Fruit fly (Drosophila melanogaster): Measurements from ENCODE around the gene CG46435.
A peak's percentile ranks its signal among the peaks of the same experiment; 100 is the strongest.

CG46435 gene

dm6 chr3L:19557197-19557995 is 12.5 kb downstream of the CG46435 start (continued):
- TF ChIP-seq CG17361 (GFP tag; IDR thresholded peaks at IDR 0.05) = peak; percentile 77
- TF ChIP-seq fu2 (GFP tag; optimal IDR thresholded peaks at IDR 0.05) = no peak
- TF ChIP-seq NK7.1 (GFP tag; optimal IDR thresholded peaks at IDR 0.05) = no peak
- TF ChIP-seq vvl (GFP tag; IDR thresholded peaks at IDR 0.05) = no peak
- TF ChIP-seq CG14050 (GFP tag; IDR thresholded peaks at IDR 0.05) = no peak
- no peak for TF ChIP-seq gcm2 (GFP tag; optimal IDR thresholded peaks at IDR 0.05)
- TF ChIP-seq CG12942 (GFP tag; optimal IDR thresholded peaks at IDR 0.05) = no peak
- TF ChIP-seq mirr (GFP tag; optimal IDR thresholded peaks at IDR 0.05) = no peak
- peak; percentile 47 for TF ChIP-seq CG7556 (GFP tag; optimal IDR thresholded peaks at IDR 0.05)
- TF ChIP-seq tio (GFP tag; optimal IDR thresholded peaks at IDR 0.05) = peak; percentile 13
- no peak for TF ChIP-seq CG13624 (GFP tag; optimal IDR thresholded peaks at IDR 0.05)
- TF ChIP-seq fd96Cb (tag; optimal IDR thresholded peaks at IDR 0.05) = peak; percentile 25
- TF ChIP-seq Lhr (GFP tag; optimal IDR thresholded peaks at IDR 0.05) = no peak
- no peak for TF ChIP-seq chn (GFP tag; optimal IDR thresholded peaks at IDR 0.05)
- no peak for TF ChIP-seq btn (GFP tag; optimal IDR thresholded peaks at IDR 0.05)
- TF ChIP-seq exex (tag; optimal IDR thresholded peaks at IDR 0.05) = no peak
- peak; percentile 82 for TF ChIP-seq CG18262 (tag; optimal IDR thresholded peaks at IDR 0.05)
- TF ChIP-seq Adf1 (GFP tag; IDR thresholded peaks at IDR 0.05) = no peak
- TF ChIP-seq chinmo (GFP tag; IDR thresholded peaks at IDR 0.05; ENCODE audit: partially characterized antibody) = 0 out of 4 replicates have a peak, but pooled peaks have one; percentile 63
- TF ChIP-seq CG2116 (GFP tag; optimal IDR thresholded peaks at IDR 0.05) = no peak
- TF ChIP-seq trem (tag; optimal IDR thresholded peaks at IDR 0.05) = peak; percentile 22
- TF ChIP-seq cad (GFP tag; optimal IDR thresholded peaks at IDR 0.05) = no peak
- TF ChIP-seq CG12219 (GFP tag; optimal IDR thresholded peaks at IDR 0.05) = no peak
- peak; percentile 29 for TF ChIP-seq CG15601 (tag; optimal IDR thresholded peaks at IDR 0.05)
- no peak for TF ChIP-seq CG7271 (tag; optimal IDR thresholded peaks at IDR 0.05)
- TF ChIP-seq sima (GFP tag; optimal IDR thresholded peaks at IDR 0.05) = no peak
- no peak for TF ChIP-seq bbx (GFP tag; IDR thresholded peaks at IDR 0.05; ENCODE audit: partially characterized antibody)
- TF ChIP-seq CG33557 (GFP tag; optimal IDR thresholded peaks at IDR 0.05) = peak; percentile 81
- TF ChIP-seq CG10209 (GFP tag; optimal IDR thresholded peaks at IDR 0.05) = peak; percentile 26
- peak; percentile 66 for TF ChIP-seq CG9727 (GFP tag; optimal IDR thresholded peaks at IDR 0.05)
- no peak for TF ChIP-seq CG7745 (tag; optimal IDR thresholded peaks at IDR 0.05)
- TF ChIP-seq Sox100B (GFP tag; optimal IDR thresholded peaks at IDR 0.05) = no peak
- peak; percentile 40; the same call in 1 of the 2 replicates for TF ChIP-seq Xrp1 (GFP tag; IDR thresholded peaks at IDR 0.05)
- TF ChIP-seq lbe (GFP tag; optimal IDR thresholded peaks at IDR 0.05) = peak; percentile 43
- TF ChIP-seq Dref (GFP tag; IDR thresholded peaks at IDR 0.05) = no peak
- peak; percentile 41 for TF ChIP-seq CG1233 (GFP tag; optimal IDR thresholded peaks at IDR 0.05)
- no peak for TF ChIP-seq sens-2 (GFP tag; IDR thresholded peaks at IDR 0.05)
- no peak for TF ChIP-seq CG4854 (GFP tag; optimal IDR thresholded peaks at IDR 0.05)
- no peak for TF ChIP-seq CG4707 (GFP tag; optimal IDR thresholded peaks at IDR 0.05)
- no peak for TF ChIP-seq Dp (GFP tag; optimal IDR thresholded peaks at IDR 0.05)
- TF ChIP-seq aop (GFP tag; IDR thresholded peaks at IDR 0.05) = no peak
- TF ChIP-seq sqz (GFP tag; optimal IDR thresholded peaks at IDR 0.05) = peak; percentile 15
- peak; percentile 38 for TF ChIP-seq D19A (tag; optimal IDR thresholded peaks at IDR 0.05)
- TF ChIP-seq CG10979 (tag; optimal IDR thresholded peaks at IDR 0.05) = peak; percentile 67
- peak; percentile 16 for TF ChIP-seq Oli (tag; optimal IDR thresholded peaks at IDR 0.05)
- TF ChIP-seq phol (tag; optimal IDR thresholded peaks at IDR 0.05) = peak; percentile 65
- peak; percentile 11 for TF ChIP-seq CG13424 (tag; optimal IDR thresholded peaks at IDR 0.05)
- no peak for TF ChIP-seq CG18011 (GFP tag; optimal IDR thresholded peaks at IDR 0.05)
- peak; percentile 64 for TF ChIP-seq CG17829 (tag; optimal IDR thresholded peaks at IDR 0.05)

All from whole organism, embryonic.